Worm (Caenorhabditis elegans): ENCODE data around the gene nlp-24.

nlp-24 gene

DNA sequence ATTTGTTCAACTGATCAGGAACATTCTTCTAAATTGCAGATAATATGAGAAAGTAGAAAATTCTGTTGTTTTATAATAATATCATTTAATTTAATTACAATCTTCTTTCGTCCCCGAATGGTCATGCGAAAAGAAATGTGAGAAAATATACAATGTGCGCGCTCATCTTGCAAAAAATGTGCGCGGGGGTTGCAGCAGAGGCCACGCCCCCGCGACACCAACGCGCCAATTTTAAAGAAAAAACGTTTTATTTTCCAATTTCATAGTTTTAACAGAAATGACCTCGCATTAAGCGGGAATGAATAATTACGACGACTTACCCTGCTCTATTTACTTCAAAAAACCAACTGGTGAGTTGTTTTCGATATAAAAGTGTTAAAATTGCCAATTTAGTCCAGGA lies 5.7 kb upstream of the nlp-24 start, which contains the start of gene sas-5 (continued):
- TF ChIP-seq ztf-6 (GFP tag; IDR thresholded peaks at IDR 0.05) = no peak
- TF ChIP-seq F49E8.2 (tag; optimal IDR thresholded peaks at IDR 0.05; ENCODE audit: insufficient read depth) = no peak
- TF ChIP-seq mel-28 (tag; optimal IDR thresholded peaks at IDR 0.05; ENCODE audit: borderline replicate concordance) = no peak
- no peak for TF ChIP-seq T26A5.8 (tag; optimal IDR thresholded peaks at IDR 0.05)
- peak; percentile 92 for TF ChIP-seq efl-1 (GFP tag; optimal IDR thresholded peaks at IDR 0.05)
- no peak for TF ChIP-seq Y53F4B.3 (GFP tag; IDR thresholded peaks at IDR 0.05)
- no peak for TF ChIP-seq F39B2.1 (GFP tag; IDR thresholded peaks at IDR 0.05)
- peak; percentile 57 for TF ChIP-seq ceh-27 (GFP tag; optimal IDR thresholded peaks at IDR 0.05)
- TF ChIP-seq lag-1 (GFP tag; IDR thresholded peaks at IDR 0.05) = no peak
- peak in 1 of 2 experiments; percentile 22 for TF ChIP-seq let-607 (tag; optimal IDR thresholded peaks at IDR 0.05)
- no peak for TF ChIP-seq zim-3 (tag; optimal IDR thresholded peaks at IDR 0.05)
- 0 out of 2 replicates have a peak, but pooled peaks have one; percentile 25 for TF ChIP-seq Y95B8A.8 (GFP tag; IDR thresholded peaks at IDR 0.05)
- TF ChIP-seq B0261.1 (tag; optimal IDR thresholded peaks at IDR 0.05) = no peak
- TF ChIP-seq lin-26 (GFP tag; IDR thresholded peaks at IDR 0.05) = peak; percentile 35; the same call in 1 of the 2 replicates
- no peak for TF ChIP-seq nhr-120 (GFP tag; IDR thresholded peaks at IDR 0.05)
- TF ChIP-seq ceh-91 (GFP tag; IDR thresholded peaks at IDR 0.05) = peak; percentile 67
- no peak for TF ChIP-seq nhr-27 (tag; optimal IDR thresholded peaks at IDR 0.05)
- TF ChIP-seq F57A8.1 (GFP tag; optimal IDR thresholded peaks at IDR 0.05) = no peak
- TF ChIP-seq nfya-2 (GFP tag; IDR thresholded peaks at IDR 0.05) = no peak
- peak; percentile 72 for TF ChIP-seq xnd-1 (tag; optimal IDR thresholded peaks at IDR 0.05)
- TF ChIP-seq ets-4 (GFP tag; optimal IDR thresholded peaks at IDR 0.05) = no peak
- TF ChIP-seq die-1 (tag; optimal IDR thresholded peaks at IDR 0.05) = peak; percentile 14
- TF ChIP-seq ccch-3 (GFP tag; optimal IDR thresholded peaks at IDR 0.05) = no peak
- peak; percentile 64 for TF ChIP-seq F33H1.4 (GFP tag; IDR thresholded peaks at IDR 0.05)
- TF ChIP-seq sea-2 (GFP tag; IDR thresholded peaks at IDR 0.05) = no peak
- no peak for TF ChIP-seq zfh-2 (GFP tag; conservative IDR thresholded peaks at IDR 0.05)
- TF ChIP-seq C06A6.2 (GFP tag; conservative IDR thresholded peaks at IDR 0.05) = 0 out of 2 replicates have a peak, but pooled peaks have one; percentile 51
- no peak for TF ChIP-seq K11D2.4 (GFP tag; IDR thresholded peaks at IDR 0.05)
- no peak for TF ChIP-seq dpff-1 (tag; optimal IDR thresholded peaks at IDR 0.05)
- peak; percentile 40 for TF ChIP-seq rpc-1 (optimal IDR thresholded peaks at IDR 0.05)
- TF ChIP-seq rpc-1 (tag; optimal IDR thresholded peaks at IDR 0.05) = no peak
- peak; percentile 87 for TF ChIP-seq dox-1 (GFP tag; IDR thresholded peaks at IDR 0.05)
- no peak for TF ChIP-seq hmg-20 (GFP tag; IDR thresholded peaks at IDR 0.05)
- TF ChIP-seq bed-2 (GFP tag; IDR thresholded peaks at IDR 0.05) = no peak
- peak; percentile 51 for TF ChIP-seq lin-40 (tag; optimal IDR thresholded peaks at IDR 0.05)
- TF ChIP-seq him-1 (tag; optimal IDR thresholded peaks at IDR 0.05) = peak; percentile 78
- peak; percentile 29 for TF ChIP-seq nhr-80 (tag; optimal IDR thresholded peaks at IDR 0.05)
- peak; percentile 54 for TF ChIP-seq attf-5 (GFP tag; optimal IDR thresholded peaks at IDR 0.05)
- TF ChIP-seq snpc-1.1 (tag; optimal IDR thresholded peaks at IDR 0.05; ENCODE audit: insufficient read depth) = peak; percentile 65
- 0 out of 2 replicates have a peak, but pooled peaks have one; percentile 10 for TF ChIP-seq attf-6 (GFP tag; IDR thresholded peaks at IDR 0.05)
- no peak for TF ChIP-seq snpc-1.3 (tag; optimal IDR thresholded peaks at IDR 0.05; ENCODE audit: insufficient read depth)
- no peak for TF ChIP-seq madf-3 (GFP tag; IDR thresholded peaks at IDR 0.05)
- TF ChIP-seq lsl-1 (GFP tag; optimal IDR thresholded peaks at IDR 0.05) = peak; percentile 67
- TF ChIP-seq mxl-1 (tag; optimal IDR thresholded peaks at IDR 0.05) = no peak
- TF ChIP-seq tbp1 (GFP tag; optimal IDR thresholded peaks at IDR 0.05) = no peak
- TF ChIP-seq F10E7.11 (tag; optimal IDR thresholded peaks at IDR 0.05) = no peak
- TF ChIP-seq D2030.7 (GFP tag; IDR thresholded peaks at IDR 0.05) = peak; percentile 75
- no peak for TF ChIP-seq akir-1 (GFP tag; optimal IDR thresholded peaks at IDR 0.05)
- no peak for TF ChIP-seq ceh-40 (GFP tag; IDR thresholded peaks at IDR 0.05)
